Fruit fly (Drosophila melanogaster) whole organism, wandering third instar larva: ENCODE data around the gene Shawn.
A peak's percentile ranks its signal among the peaks of the same experiment; 100 is the strongest.

ENCODE experiments used
- CG32264 ChIP-seq: fragments of 200-800 bp; sonication (Bioruptor generic); optimal IDR thresholded peaks from 2 replicates; lab custom pipeline; 2016; ENCODE audit warnings: missing biosample characterization, missing genetic modification characterization
- CrebA ChIP-seq: fragments of 200-800 bp; sonication (Bioruptor generic); optimal IDR thresholded peaks from 2 replicates; lab custom pipeline; 2016; ENCODE audit warnings: missing biosample characterization, mild to moderate bottlenecking, missing genetic modification characterization, borderline replicate concordance
- Dfd ChIP-seq: fragments of >200 bp; optimal IDR thresholded peaks from 2 replicates; lab custom pipeline; 2017; ENCODE audit warnings: missing biosample characterization, missing genetic modification characterization
- Dif ChIP-seq: fragments of 200-275, 200-300 bp; sonication (Bioruptor generic); optimal IDR thresholded peaks from 2 replicates; lab custom pipeline; 2018; ENCODE audit warnings: missing biosample characterization, missing genetic modification characterization; ENCODE audit not compliant: partially characterized antibody
- GATAd ChIP-seq: sonication (Bioruptor generic); optimal IDR thresholded peaks from 2 replicates; lab custom pipeline; 2016; ENCODE audit warnings: missing biosample characterization, missing genetic modification characterization
- HLH106 ChIP-seq: fragments of 200-800 bp; optimal IDR thresholded peaks from 3 replicates; lab custom pipeline; 2019; ENCODE audit warnings: missing biosample characterization, mild to moderate bottlenecking, missing genetic modification characterization, moderate library complexity
- Hnf4 ChIP-seq: fragments of 200-800 bp; sonication (Bioruptor generic); optimal IDR thresholded peaks from 2 replicates; lab custom pipeline; 2016; ENCODE audit warnings: missing biosample characterization, mild to moderate bottlenecking, missing genetic modification characterization
- Hr83 ChIP-seq: fragments of 200-300 bp; sonication (Bioruptor generic); optimal IDR thresholded peaks from 2 replicates; lab custom pipeline; 2016; ENCODE audit warnings: missing biosample characterization, mild to moderate bottlenecking, missing genetic modification characterization, moderate library complexity; ENCODE audit not compliant: poor library complexity, severe bottlenecking
- Jra ChIP-seq: sonication (Bioruptor generic); optimal IDR thresholded peaks from 2 replicates; lab custom pipeline; 2016; ENCODE audit warnings: missing biosample characterization, missing genetic modification characterization
- Mio ChIP-seq: sonication (Bioruptor generic); optimal IDR thresholded peaks from 2 replicates; lab custom pipeline; 2016; ENCODE audit warnings: missing biosample characterization, missing genetic modification characterization
- Myc ChIP-seq: fragments of >200 bp; optimal IDR thresholded peaks from 2 replicates; lab custom pipeline; 2017
- N ChIP-seq: fragments of >200 bp; optimal IDR thresholded peaks from 2 replicates; lab custom pipeline; 2018; ENCODE audit warnings: missing biosample characterization, missing external identifiers, missing genetic modification characterization
- OdsH ChIP-seq: fragments of 200-800 bp; sonication (Bioruptor generic); optimal IDR thresholded peaks from 2 replicates; lab custom pipeline; 2016; ENCODE audit warnings: missing biosample characterization, mild to moderate bottlenecking, missing genetic modification characterization
- Sp1 ChIP-seq: fragments of 200-800 bp; sonication (Bioruptor generic); optimal IDR thresholded peaks from 3 replicates; lab custom pipeline; 2019; ENCODE audit warnings: missing biosample characterization, mild to moderate bottlenecking, missing genetic modification characterization, moderate library complexity
- Vsx2 ChIP-seq: fragments of 200-300, 225-300 bp; sonication (Bioruptor generic); optimal IDR thresholded peaks from 2 replicates; lab custom pipeline; 2018; ENCODE audit warnings: missing biosample characterization, missing genetic modification characterization; ENCODE audit not compliant: partially characterized antibody
- br ChIP-seq: fragments of 200-800 bp; sonication (Bioruptor generic); optimal IDR thresholded peaks from 2 replicates; lab custom pipeline; 2016; ENCODE audit warnings: missing biosample characterization, missing genetic modification characterization
- brk ChIP-seq: fragments of 200-800 bp; sonication (Bioruptor generic); optimal IDR thresholded peaks from 2 replicates; lab custom pipeline; 2016; ENCODE audit warnings: missing biosample characterization, mild to moderate bottlenecking, missing genetic modification characterization
- dl ChIP-seq, 2 experiments: fragments of 175-275, 200-275 bp in 1 of 2; fragments of 200-275 bp in 1 of 2; sonication (Bioruptor generic); optimal IDR thresholded peaks; lab custom pipeline; 2018; ENCODE audit warnings: mild to moderate bottlenecking in 2 of 2, missing biosample characterization in 2 of 2, missing genetic modification characterization in 2 of 2, moderate library complexity in 2 of 2; ENCODE audit not compliant: partially characterized antibody in 2 of 2, insufficient read depth in 1 of 2
- dmrt93B ChIP-seq: fragments of 200-800 bp; sonication (Bioruptor generic); optimal IDR thresholded peaks from 2 replicates; lab custom pipeline; 2018; ENCODE audit warnings: missing biosample characterization, mild to moderate bottlenecking, missing genetic modification characterization
- dsf ChIP-seq: sonication (Bioruptor generic); optimal IDR thresholded peaks from 2 replicates; lab custom pipeline; 2016; ENCODE audit warnings: missing biosample characterization, missing genetic modification characterization, borderline replicate concordance
- ey ChIP-seq: fragments of 200-800 bp; sonication (Bioruptor generic); optimal IDR thresholded peaks from 2 replicates; lab custom pipeline; 2016; ENCODE audit warnings: missing biosample characterization, missing genetic modification characterization
- foxo ChIP-seq, 2 experiments: fragments of 200-800 bp; sonication (Bioruptor generic); optimal IDR thresholded peaks; 2 replicates in 1 of 2; 3 replicates in 1 of 2; lab custom pipeline; 2016 to 2017; ENCODE audit warnings: missing biosample characterization in 2 of 2, missing genetic modification characterization in 2 of 2
- fru ChIP-seq: fragments of 200-800 bp; sonication (Bioruptor generic); optimal IDR thresholded peaks from 3 replicates; lab custom pipeline; 2016; ENCODE audit warnings: missing biosample characterization, mild to moderate bottlenecking, missing genetic modification characterization
- h ChIP-seq: fragments of 200-800 bp; sonication (Bioruptor generic); optimal IDR thresholded peaks from 3 replicates; lab custom pipeline; 2016; ENCODE audit warnings: missing biosample characterization, mild to moderate bottlenecking, missing genetic modification characterization
- jim ChIP-seq: fragments of 175-275, 200-325 bp; sonication (Bioruptor generic); optimal IDR thresholded peaks from 2 replicates; lab custom pipeline; 2016; ENCODE audit warnings: missing biosample characterization, mild to moderate bottlenecking, missing genetic modification characterization
- lola ChIP-seq: fragments of >200 bp; optimal IDR thresholded peaks from 2 replicates; lab custom pipeline; 2017; ENCODE audit warnings: missing biosample characterization, missing genetic modification characterization
- pan ChIP-seq: fragments of >200 bp; optimal IDR thresholded peaks from 2 replicates; lab custom pipeline; 2017
- psq ChIP-seq: fragments of 200-800 bp; sonication (Bioruptor generic); optimal IDR thresholded peaks from 3 replicates; lab custom pipeline; 2017; ENCODE audit warnings: missing biosample characterization, mild to moderate bottlenecking, missing genetic modification characterization, moderate library complexity
- rgr ChIP-seq: fragments of 200-800 bp; sonication (Bioruptor generic); optimal IDR thresholded peaks from 3 replicates; lab custom pipeline; 2016; ENCODE audit warnings: missing biosample characterization, mild to moderate bottlenecking, missing genetic modification characterization
- sage ChIP-seq: fragments of 200-800 bp; sonication (Bioruptor generic); optimal IDR thresholded peaks from 2 replicates; lab custom pipeline; 2016; ENCODE audit warnings: missing biosample characterization, mild to moderate bottlenecking, missing genetic modification characterization
- sv ChIP-seq: fragments of 200-800 bp; sonication (Bioruptor generic); optimal IDR thresholded peaks from 3 replicates; lab custom pipeline; 2016; ENCODE audit warnings: missing biosample characterization, missing genetic modification characterization
- tai ChIP-seq: sonication (Bioruptor generic); optimal IDR thresholded peaks from 2 replicates; lab custom pipeline; 2016; ENCODE audit warnings: missing biosample characterization, missing genetic modification characterization
- usp ChIP-seq: fragments of >200 bp; optimal IDR thresholded peaks from 2 replicates; lab custom pipeline; 2017; ENCODE audit warnings: missing biosample characterization, missing genetic modification characterization

The Shawn gene

dm6 chrX:19615990-19616663, 4.8 kb downstream of the Shawn start, which contains the start of gene CG14210:
CG14210 (plus strand) TSS chrX:19616196.
- no peak for TF ChIP-seq rgr (GFP tag; lab: Kevin White, UChicago)
- no peak for TF ChIP-seq Jra (GFP tag; lab: Kevin White, UChicago)
- TF ChIP-seq Dif, result no peak

dm6 chrX:19618183-19618740, 6.9 kb downstream of the Shawn start, which contains the start of the genes Pstk and Tim9b:
Pstk (minus strand) TSS chrX:19618537.
Tim9b (minus strand) TSS chrX:19618537.
- TF ChIP-seq sage (GFP tag; lab: Kevin White, UChicago) (no peak), h (no peak)
- TF ChIP-seq, all 38 proteins: peak for 0

- TF ChIP-seq brk, result no peak
- TF ChIP-seq CG32264 (GFP tag; lab: Kevin White, UChicago), result no peak
- no peak for TF ChIP-seq Hr83 (GFP tag; lab: Kevin White, UChicago)
- TF ChIP-seq foxo (GFP tag; optimal IDR thresholded peaks at IDR 0.05; lab: Kevin White, UChicago), result no peak
- TF ChIP-seq Dfd (GFP tag; lab: Kevin White, UChicago), result no peak
Measured at dm6 chrX:19621145-19621544, 9.8 kb downstream of the Shawn start, which contains the start of gene CG14221. CG14221 (minus strand) TSS chrX:19621245.

dm6 chrX:19622924-19623323, 11.6 kb downstream of the Shawn start, which contains the start of the genes Naa20A and MKP-4:
Naa20A (minus strand) TSS chrX:19623074.
MKP-4 (plus strand) TSS chrX:19623114.
- TF ChIP-seq Vsx2, result no peak
- no peak for TF ChIP-seq dmrt93B (GFP tag; lab: Kevin White, UChicago)
- no peak for TF ChIP-seq ey (GFP tag; lab: Kevin White, UChicago)
- TF ChIP-seq Myc (lab: Kevin White, UChicago), result no peak

dm6 chrX:19625405-19625804, 14.1 kb downstream of the Shawn start, which contains the start of gene CG14212:
CG14212 (plus strand) TSS chrX:19625705.
- no peak for TF ChIP-seq br
- TF ChIP-seq OdsH (GFP tag; lab: Kevin White, UChicago), result no peak
- TF ChIP-seq dmrt93B (GFP tag; lab: Kevin White, UChicago), result no peak
- TF ChIP-seq GATAd, result no peak
- TF ChIP-seq dl (GFP tag; optimal IDR thresholded peaks at IDR 0.05; lab: Kevin White, UChicago; ENCODE audit: insufficient read depth in 1 of 2, partially characterized antibody in 2 of 2), result no peak
- no peak for TF ChIP-seq Dfd (GFP tag; lab: Kevin White, UChicago)
- no peak for TF ChIP-seq CG32264 (GFP tag; lab: Kevin White, UChicago)
- no peak for TF ChIP-seq lola (GFP tag; lab: Kevin White, UChicago)
- TF ChIP-seq CrebA (GFP tag; lab: Kevin White, UChicago), result no peak
- TF ChIP-seq foxo (GFP tag; optimal IDR thresholded peaks at IDR 0.05; lab: Kevin White, UChicago), result no peak
- no peak for TF ChIP-seq Dif
- TF ChIP-seq psq (GFP tag; lab: Kevin White, UChicago), result no peak
- no peak for TF ChIP-seq Jra (GFP tag; lab: Kevin White, UChicago)
- no peak for TF ChIP-seq sv (GFP tag; lab: Kevin White, UChicago)
- TF ChIP-seq dsf (GFP tag; lab: Kevin White, UChicago), result no peak
- no peak for TF ChIP-seq usp (GFP tag; lab: Kevin White, UChicago)
- no peak for TF ChIP-seq Mio (GFP tag; lab: Kevin White, UChicago)
- TF ChIP-seq pan (lab: Kevin White, UChicago), result no peak
- no peak for TF ChIP-seq HLH106
- no peak for TF ChIP-seq fru (GFP tag; lab: Kevin White, UChicago)

- TF ChIP-seq tai (GFP tag; lab: Kevin White, UChicago), result no peak
- no peak for TF ChIP-seq Mio (GFP tag; lab: Kevin White, UChicago)
- TF ChIP-seq jim, result no peak
- TF ChIP-seq brk, result no peak
- peak; percentile 4 for TF ChIP-seq Sp1
- TF ChIP-seq CG32264 (GFP tag; lab: Kevin White, UChicago), result no peak
- TF ChIP-seq foxo (GFP tag; optimal IDR thresholded peaks at IDR 0.05; lab: Kevin White, UChicago), result no peak
- TF ChIP-seq Hnf4 (GFP tag; lab: Kevin White, UChicago), result no peak
- TF ChIP-seq usp (GFP tag; lab: Kevin White, UChicago), result no peak
- TF ChIP-seq fru (GFP tag; lab: Kevin White, UChicago), result peak; percentile 42
- peak; percentile 33 for TF ChIP-seq psq (GFP tag; lab: Kevin White, UChicago)
- peak; percentile 83 for TF ChIP-seq N (GFP tag; lab: Kevin White, UChicago)
- peak in 1 of 2 experiments; percentile 76 for TF ChIP-seq dl (GFP tag; optimal IDR thresholded peaks at IDR 0.05; lab: Kevin White, UChicago; ENCODE audit: insufficient read depth in 1 of 2, partially characterized antibody in 2 of 2)
- TF ChIP-seq br, result no peak
- peak; percentile 91 for TF ChIP-seq Dif
- TF ChIP-seq, all 38 proteins: peak for 6
Measured at dm6 chrX:19631365-19631832, 20.1 kb downstream of the Shawn start.
